Fruit fly (Drosophila melanogaster): ENCODE measurements around the gene CG13258.
A peak's percentile ranks its signal among the peaks of the same experiment; 100 is the strongest.

DNA sequence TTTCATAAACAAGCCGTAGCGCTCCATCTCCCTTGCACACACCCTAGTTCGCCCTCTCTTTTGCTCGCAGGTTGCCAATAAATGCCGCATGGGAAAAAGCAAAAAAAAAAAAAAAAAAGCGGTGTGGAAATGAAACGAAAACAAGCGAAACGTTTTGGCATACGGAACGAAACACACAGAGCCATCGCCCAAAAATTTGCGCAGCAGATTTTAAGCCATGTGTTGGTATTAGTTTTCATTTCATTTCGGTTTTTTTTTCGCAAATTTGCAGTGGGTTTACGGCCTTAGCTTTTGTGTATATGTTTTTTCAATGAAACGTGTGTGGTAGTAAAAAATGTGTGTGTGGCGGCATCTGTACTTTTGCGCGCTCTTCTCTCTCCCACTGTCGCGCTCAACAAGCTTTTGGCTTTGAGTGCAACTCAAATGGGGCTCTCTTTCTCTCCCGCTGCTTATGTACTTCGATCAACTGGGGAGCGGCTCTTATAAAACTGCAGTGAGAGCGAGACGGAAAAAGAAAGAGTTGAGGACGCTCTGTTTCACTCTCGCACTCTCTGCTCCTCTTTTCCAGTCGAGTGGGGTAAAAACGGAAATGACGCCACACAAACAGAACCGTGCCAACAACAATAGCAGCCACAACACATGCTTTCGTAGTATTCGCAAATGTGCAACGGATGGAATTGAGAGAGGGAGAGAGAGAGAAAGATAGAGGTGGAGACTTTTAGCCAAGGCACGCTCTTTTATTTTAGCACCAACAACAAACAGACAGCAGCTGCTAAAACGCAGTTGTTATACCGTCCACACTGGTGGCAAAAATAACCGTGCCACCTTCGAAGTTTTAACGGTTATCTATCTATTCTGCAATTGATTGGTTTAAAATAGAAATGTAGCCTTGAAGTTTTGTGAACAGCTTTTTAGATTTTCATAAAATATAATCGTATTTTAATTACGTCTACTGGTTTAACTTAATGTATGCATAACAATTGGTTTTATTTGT lies 8.2 kb downstream of the CG13258 start:
- no peak for TF ChIP-seq CG12605 (GFP tag; IDR thresholded peaks at IDR 0.05)
- no peak for TF ChIP-seq CG10348 (GFP tag; IDR thresholded peaks at IDR 0.05)
- TF ChIP-seq Snoo (tag; optimal IDR thresholded peaks at IDR 0.05), result peak; percentile 70
- TF ChIP-seq rn (GFP tag; IDR thresholded peaks at IDR 0.05), result no peak
- TF ChIP-seq CG15710 (tag; optimal IDR thresholded peaks at IDR 0.05), result peak; percentile 52
- peak; percentile 64 for TF ChIP-seq CG14655 (GFP tag; optimal IDR thresholded peaks at IDR 0.05)
- no peak for TF ChIP-seq CG32121 (GFP tag; IDR thresholded peaks at IDR 0.05)
- peak; percentile 65 for TF ChIP-seq CG8301 (tag; optimal IDR thresholded peaks at IDR 0.05)
- no peak for TF ChIP-seq fd96Ca (GFP tag; IDR thresholded peaks at IDR 0.05)
- peak; percentile 30 for TF ChIP-seq gl (tag; optimal IDR thresholded peaks at IDR 0.05)

Data from whole organism, pupa.